Worm (Caenorhabditis elegans) whole organism, mixed stage, embryonic: ENCODE results near the gene C44B11.4.
A peak's percentile ranks its signal among the peaks of the same experiment; 100 is the strongest.

Source experiments
- M03D4.4 ChIP-seq: sonication (generic microtip); optimal IDR thresholded peaks from 2 replicates; lab custom pipeline; 2017; ENCODE audit warnings: mild to moderate bottlenecking, missing genetic modification characterization, missing compliant biosample characterization
- bed-3 ChIP-seq: fragments of 200-800 bp; sonication (Bioruptor generic); optimal IDR thresholded peaks from 3 replicates; lab custom pipeline; 2018; ENCODE audit warnings: mild to moderate bottlenecking, missing genetic modification characterization, moderate library complexity, missing compliant biosample characterization
- blmp-1 ChIP-seq: fragments of 150-350 bp; optimal IDR thresholded peaks from 2 replicates; lab custom pipeline; 2014; ENCODE audit warnings: missing biosample characterization, missing genetic modification characterization
- ceh-39 ChIP-seq: fragments of 150-350 bp; optimal IDR thresholded peaks from 2 replicates; lab custom pipeline; 2014; ENCODE audit warnings: missing biosample characterization, missing genetic modification characterization
- ceh-43 ChIP-seq: fragments of 200-800 bp; sonication (Bioruptor generic); optimal IDR thresholded peaks from 2 replicates; lab custom pipeline; 2018; ENCODE audit warnings: mild to moderate bottlenecking, missing genetic modification characterization, moderate library complexity, missing compliant biosample characterization
- ceh-83 ChIP-seq: fragments of 200-800 bp; sonication (Bioruptor generic); optimal IDR thresholded peaks from 2 replicates; lab custom pipeline; 2018; ENCODE audit warnings: mild to moderate bottlenecking, missing genetic modification characterization, missing compliant biosample characterization
- ces-1 ChIP-seq: fragments of 150-350 bp; optimal IDR thresholded peaks from 2 replicates; lab custom pipeline; 2014; ENCODE audit warnings: missing biosample characterization, missing genetic modification reagents, missing genetic modification characterization
- drap-1 ChIP-seq: fragments of 200-800 bp; sonication (Bioruptor generic); optimal IDR thresholded peaks from 3 replicates; lab custom pipeline; 2018; ENCODE audit warnings: mild to moderate bottlenecking, missing genetic modification characterization, missing compliant biosample characterization
- elt-3 ChIP-seq: fragments of 150-350 bp; optimal IDR thresholded peaks from 2 replicates; lab custom pipeline; 2014; ENCODE audit warnings: missing biosample characterization, missing genetic modification characterization
- flh-1 ChIP-seq: fragments of 200-800 bp; sonication (Bioruptor generic); optimal IDR thresholded peaks from 2 replicates; lab custom pipeline; 2018; ENCODE audit warnings: mild to moderate bottlenecking, missing genetic modification characterization, moderate library complexity, missing compliant biosample characterization
- ham-2 ChIP-seq: fragments of 200-800 bp; sonication (Bioruptor generic); optimal IDR thresholded peaks from 2 replicates; lab custom pipeline; 2018; ENCODE audit warnings: mild to moderate bottlenecking, missing genetic modification characterization, missing compliant biosample characterization
- hlh-1 ChIP-seq: fragments of 150-350 bp; optimal IDR thresholded peaks from 2 replicates; lab custom pipeline; 2014; ENCODE audit warnings: missing biosample characterization, missing genetic modification reagents, missing genetic modification characterization
- lin-13 ChIP-seq: fragments of 150-350 bp; optimal IDR thresholded peaks from 2 replicates; lab custom pipeline; 2014; ENCODE audit warnings: missing biosample characterization, missing genetic modification characterization
- lin-32 ChIP-seq: fragments of 200-800 bp; sonication (Bioruptor generic); optimal IDR thresholded peaks from 2 replicates; lab custom pipeline; 2018; ENCODE audit warnings: mild to moderate bottlenecking, missing genetic modification characterization, missing compliant biosample characterization
- lsy-2 ChIP-seq: fragments of 150-350 bp; optimal IDR thresholded peaks from 2 replicates; lab custom pipeline; 2014; ENCODE audit warnings: missing biosample characterization, missing genetic modification characterization
- mab-5 ChIP-seq: fragments of 150-350 bp; optimal IDR thresholded peaks from 2 replicates; lab custom pipeline; 2014; ENCODE audit warnings: missing biosample characterization, missing genetic modification characterization
- mep-1 ChIP-seq: fragments of 150-350 bp; optimal IDR thresholded peaks from 2 replicates; lab custom pipeline; 2017; ENCODE audit warnings: missing biosample characterization, missing genetic modification reagents, missing genetic modification characterization, inconsistent platforms
- mls-2 ChIP-seq: sonication (generic microtip); optimal IDR thresholded peaks from 2 replicates; lab custom pipeline; 2016; ENCODE audit warnings: mild to moderate bottlenecking, missing genetic modification characterization, moderate library complexity, missing compliant biosample characterization
- nhr-2 ChIP-seq: fragments of 150-350 bp; optimal IDR thresholded peaks from 2 replicates; lab custom pipeline; 2014; ENCODE audit warnings: missing biosample characterization, missing genetic modification characterization
- nhr-237 ChIP-seq: fragments of 150-350 bp; optimal IDR thresholded peaks from 2 replicates; lab custom pipeline; 2014; ENCODE audit warnings: missing biosample characterization, missing genetic modification characterization
- nhr-28 ChIP-seq: fragments of 150-350 bp; optimal IDR thresholded peaks from 2 replicates; lab custom pipeline; 2014; ENCODE audit warnings: missing biosample characterization, missing genetic modification characterization
- pha-4 ChIP-seq: fragments of 150-350 bp; optimal IDR thresholded peaks from 2 replicates; lab custom pipeline; 2018; ENCODE audit warnings: missing biosample characterization, missing genetic modification reagents, missing genetic modification characterization
- sem-2 ChIP-seq: fragments of 200-800 bp; sonication (Bioruptor generic); optimal IDR thresholded peaks from 2 replicates; lab custom pipeline; 2018; ENCODE audit warnings: mild to moderate bottlenecking, missing genetic modification characterization, missing compliant biosample characterization
- tbx-8 ChIP-seq: fragments of 200-800 bp; sonication (Bioruptor generic); optimal IDR thresholded peaks from 2 replicates; lab custom pipeline; 2018; ENCODE audit warnings: mild to moderate bottlenecking, missing genetic modification characterization, moderate library complexity, missing compliant biosample characterization
- unc-120 ChIP-seq: sonication (generic microtip); optimal IDR thresholded peaks from 2 replicates; lab custom pipeline; 2017; ENCODE audit warnings: missing genetic modification characterization, missing compliant biosample characterization; ENCODE audit not compliant: poor library complexity, severe bottlenecking
- unc-39 ChIP-seq: fragments of 150-350 bp; optimal IDR thresholded peaks from 2 replicates; lab custom pipeline; 2014; ENCODE audit warnings: missing biosample characterization, missing genetic modification characterization
- unc-62 ChIP-seq: fragments of 150-350 bp; optimal IDR thresholded peaks from 2 replicates; lab custom pipeline; 2014; ENCODE audit warnings: missing biosample characterization, missing genetic modification reagents, missing genetic modification characterization
- zip-8 ChIP-seq: fragments of 150-350 bp; optimal IDR thresholded peaks from 2 replicates; lab custom pipeline; 2014; ENCODE audit warnings: missing biosample characterization, missing genetic modification characterization
- ztf-11 ChIP-seq: fragments of 150-350 bp; optimal IDR thresholded peaks from 2 replicates; lab custom pipeline; 2014; ENCODE audit warnings: missing biosample characterization, missing genetic modification characterization

The C44B11.4 gene

DNA sequence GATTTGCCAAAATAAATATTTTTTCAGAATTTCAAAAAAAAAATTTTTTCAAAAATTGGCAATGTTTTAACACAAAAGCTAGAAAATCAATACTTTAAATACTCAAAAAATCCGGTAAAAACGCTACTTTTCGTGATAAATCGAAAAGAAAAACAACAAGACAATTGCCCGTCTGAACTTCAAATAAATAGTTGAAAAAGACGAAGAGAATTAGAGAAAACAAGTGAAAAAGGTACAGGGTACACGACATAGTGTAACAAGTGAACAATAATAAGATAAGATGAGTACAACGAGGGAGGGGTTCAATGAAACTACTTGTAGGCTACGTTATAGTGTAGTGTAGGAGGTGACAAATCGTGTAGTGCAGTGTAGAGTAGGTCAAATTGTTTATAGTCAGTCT is 39.0 kb downstream of the C44B11.4 start:
- no peak for TF ChIP-seq nhr-28 (tag; lab: Kevin White, UChicago)
- no peak for TF ChIP-seq lin-13
- no peak for TF ChIP-seq flh-1 (GFP tag; lab: Kevin White, UChicago)
- no peak for TF ChIP-seq nhr-2 (tag; lab: Kevin White, UChicago)
- TF ChIP-seq lsy-2 = no peak
- TF ChIP-seq ztf-11 (tag; lab: Kevin White, UChicago) = no peak
- TF ChIP-seq ces-1 (GFP tag; lab: Kevin White, UChicago) = no peak
- no peak for TF ChIP-seq elt-3 (tag; lab: Kevin White, UChicago)
- peak; percentile 6 for TF ChIP-seq hlh-1 (tag; lab: Kevin White, UChicago)
- no peak for TF ChIP-seq unc-39 (tag; lab: Kevin White, UChicago)
- TF ChIP-seq unc-62 (GFP tag; lab: Kevin White, UChicago) = peak; percentile 6

DNA sequence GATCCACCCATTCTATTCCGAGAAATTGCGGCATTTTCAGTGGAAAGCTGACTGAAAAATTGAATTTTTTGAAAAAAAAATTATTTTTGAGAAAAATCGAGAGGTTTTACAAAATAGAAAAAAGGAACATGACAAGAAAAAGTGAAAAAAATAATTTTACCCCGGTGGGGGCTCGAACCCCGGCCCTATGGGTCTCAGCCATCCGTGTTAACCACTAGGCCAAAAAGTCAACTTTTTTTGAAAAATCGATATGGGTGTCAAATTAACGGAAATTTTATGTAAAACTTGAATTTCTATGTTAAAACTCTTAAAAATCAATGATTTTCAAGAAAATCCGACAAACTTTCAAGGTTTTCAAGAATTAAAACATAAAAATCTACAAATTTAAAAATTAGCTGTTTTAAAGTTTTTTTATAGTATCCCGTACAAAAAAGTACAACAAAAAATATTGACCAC is 39.6 kb downstream of the C44B11.4 start, which contains the start of gene Y53G8B.2:
TSS of gene Y53G8B.2 (minus strand) at position 51 of the 456 bp plus-strand sequence.
- TF ChIP-seq nhr-2 (tag; lab: Kevin White, UChicago) (no peak), zip-8 (no peak), ceh-43 (no peak), ceh-83 (no peak), mls-2 (tag; lab: Kevin White, UChicago) (no peak), bed-3 (no peak), ceh-39 (tag; lab: Kevin White, UChicago) (no peak), ham-2 (GFP tag; lab: Kevin White, UChicago) (no peak), drap-1 (GFP tag; lab: Kevin White, UChicago) (no peak), M03D4.4 (tag; lab: Kevin White, UChicago) (no peak), pha-4 (tag; lab: Kevin White, UChicago) (no peak), ces-1 (GFP tag; lab: Kevin White, UChicago) (no peak), lin-32 (GFP tag; lab: Kevin White, UChicago) (no peak), nhr-237 (tag; lab: Kevin White, UChicago) (no peak), blmp-1 (tag; lab: Kevin White, UChicago) (no peak), unc-120 (tag; lab: Kevin White, UChicago) (no peak), lin-13 (no peak), mep-1 (tag; lab: Kevin White, UChicago) (no peak)

DNA sequence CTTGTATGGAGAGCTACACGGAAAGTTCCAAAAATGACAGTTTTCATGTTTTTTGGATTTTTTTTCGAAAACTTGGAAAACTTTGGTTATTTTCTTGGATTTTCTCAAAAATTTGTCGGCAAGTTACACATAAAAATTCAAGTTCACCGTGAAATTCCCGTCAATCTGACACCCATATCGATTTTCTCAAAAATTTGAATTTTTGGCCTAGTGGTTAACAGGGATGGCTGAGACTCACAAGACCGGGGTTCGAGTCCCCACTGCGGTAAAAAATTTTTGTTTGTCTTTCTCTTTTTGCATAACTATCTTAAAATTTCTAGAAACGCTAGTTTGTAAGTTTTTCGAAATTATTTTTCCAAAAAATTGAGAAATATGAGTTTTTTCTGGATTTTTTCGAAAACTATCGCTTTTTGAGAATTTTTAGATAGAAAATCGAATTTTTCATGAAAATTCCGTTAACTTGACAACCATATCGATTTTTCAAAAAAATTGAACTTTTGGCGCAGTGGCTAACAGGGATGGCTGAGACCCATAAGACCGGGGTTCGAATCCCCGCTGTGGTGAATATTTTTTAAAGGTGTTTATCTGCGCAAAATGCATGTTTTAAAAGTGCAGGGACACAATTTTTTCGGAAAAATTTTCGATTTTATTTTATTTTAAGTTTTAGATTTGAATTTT is 42.8 kb downstream of the C44B11.4 start:
- TF ChIP-seq lsy-2 (no peak), unc-39 (tag; lab: Kevin White, UChicago) (no peak), mep-1 (tag; lab: Kevin White, UChicago) (no peak), nhr-28 (tag; lab: Kevin White, UChicago) (no peak), hlh-1 (tag; lab: Kevin White, UChicago) (no peak), ceh-43 (no peak), ham-2 (GFP tag; lab: Kevin White, UChicago) (no peak), bed-3 (no peak), elt-3 (tag; lab: Kevin White, UChicago) (no peak), zip-8 (no peak), flh-1 (GFP tag; lab: Kevin White, UChicago) (no peak), tbx-8 (GFP tag; lab: Kevin White, UChicago) (no peak), pha-4 (tag; lab: Kevin White, UChicago) (no peak)

DNA sequence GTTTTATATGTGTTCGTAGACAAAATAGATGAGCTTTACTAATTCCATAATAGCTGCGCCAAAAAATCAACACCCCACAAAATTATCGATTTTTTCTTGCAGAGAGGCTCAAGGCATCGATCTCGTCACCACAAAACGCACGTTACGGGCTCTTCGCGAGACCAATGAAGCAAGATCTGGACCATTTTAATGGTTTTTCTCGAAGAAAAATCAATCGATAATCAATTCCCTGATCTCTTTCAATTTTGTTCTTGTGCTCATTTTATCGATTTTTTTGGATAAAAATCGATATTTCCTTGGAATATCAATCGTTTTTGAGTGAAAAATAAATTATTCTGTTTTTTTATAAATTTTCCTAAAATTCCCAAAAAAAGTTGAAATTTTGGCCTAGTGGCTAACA is 43.4 kb downstream of the C44B11.4 start:
- TF ChIP-seq sem-2 (GFP tag; lab: Kevin White, UChicago) = no peak
- no peak for TF ChIP-seq nhr-237 (tag; lab: Kevin White, UChicago)
- no peak for TF ChIP-seq bed-3
- no peak for TF ChIP-seq lin-13
- TF ChIP-seq ces-1 (GFP tag; lab: Kevin White, UChicago) = no peak
- no peak for TF ChIP-seq unc-39 (tag; lab: Kevin White, UChicago)
- no peak for TF ChIP-seq mab-5 (tag; lab: Kevin White, UChicago)
- TF ChIP-seq nhr-2 (tag; lab: Kevin White, UChicago) = no peak
- no peak for TF ChIP-seq mls-2 (tag; lab: Kevin White, UChicago)
- no peak for TF ChIP-seq ceh-43

DNA sequence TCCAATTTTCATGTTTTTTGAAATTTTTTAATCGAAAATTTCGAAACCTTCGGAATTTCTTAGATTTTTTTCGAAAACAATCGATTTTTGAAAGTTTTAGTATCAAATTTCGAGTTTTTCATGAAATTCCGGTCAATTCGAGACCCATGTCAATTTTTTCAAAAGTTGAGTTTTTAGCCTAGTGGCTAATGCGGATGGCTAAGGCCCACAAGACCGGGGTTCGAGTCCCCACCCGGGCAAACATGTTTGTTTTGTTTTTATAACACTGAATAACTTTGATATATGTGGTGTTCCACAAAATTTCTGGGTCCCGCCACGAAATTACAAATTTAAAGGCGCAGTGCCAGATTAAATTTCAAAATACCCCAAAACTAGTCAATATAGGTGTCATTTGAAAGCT is 44.1 kb downstream of the C44B11.4 start:
- TF ChIP-seq zip-8 (no peak), ceh-43 (no peak)
